Worm (Caenorhabditis elegans) whole organism, L2 larva: ENCODE data around the gene pqn-57.
A peak's percentile ranks its signal among the peaks of the same experiment; 100 is the strongest.

Experiments used
- C34F6.9 ChIP-seq: fragments of 150-350 bp; optimal IDR thresholded peaks from 2 replicates; lab custom pipeline; 2014; ENCODE audit warnings: missing biosample characterization, missing genetic modification characterization
- F13H6.1 ChIP-seq: sonication (generic microtip); optimal IDR thresholded peaks from 2 replicates; lab custom pipeline; 2016; ENCODE audit warnings: missing genetic modification characterization, missing compliant biosample characterization
- Y55F3AM.14 ChIP-seq: fragments of 200-800 bp; sonication (Bioruptor generic); optimal IDR thresholded peaks from 2 replicates; lab custom pipeline; 2018; ENCODE audit warnings: mild to moderate bottlenecking, missing genetic modification characterization, missing compliant biosample characterization
- alr-1 ChIP-seq: fragments of 150-350 bp; optimal IDR thresholded peaks from 2 replicates; lab custom pipeline; 2014; ENCODE audit warnings: missing biosample characterization, missing genetic modification characterization
- aly-2 ChIP-seq: fragments of 150-350 bp; optimal IDR thresholded peaks from 2 replicates; lab custom pipeline; 2014; ENCODE audit warnings: missing biosample characterization, missing genetic modification characterization
- blmp-1 ChIP-seq: sonication (generic microtip); optimal IDR thresholded peaks from 2 replicates; lab custom pipeline; 2017; ENCODE audit warnings: missing genetic modification characterization, mild to moderate bottlenecking, missing compliant biosample characterization, antibody characterized with exemption, moderate library complexity; ENCODE audit not compliant: insufficient read depth
- ceh-16 ChIP-seq: fragments of 150-350 bp; optimal IDR thresholded peaks from 2 replicates; lab custom pipeline; 2014; ENCODE audit warnings: missing biosample characterization, missing genetic modification characterization
- elt-1 ChIP-seq: fragments of 150-350 bp; optimal IDR thresholded peaks from 2 replicates; lab custom pipeline; 2014; ENCODE audit warnings: missing biosample characterization, missing genetic modification characterization
- elt-3 ChIP-seq: sonication (generic microtip); optimal IDR thresholded peaks from 2 replicates; lab custom pipeline; 2017; ENCODE audit warnings: missing biosample characterization, missing genetic modification characterization
- fos-1 ChIP-seq: fragments of 150-350 bp; optimal IDR thresholded peaks from 2 replicates; lab custom pipeline; 2014; ENCODE audit warnings: missing biosample characterization, missing genetic modification characterization
- gmeb-1 ChIP-seq: fragments of 150-350 bp; optimal IDR thresholded peaks from 2 replicates; lab custom pipeline; 2014; ENCODE audit warnings: missing biosample characterization, missing genetic modification characterization
- lin-11 ChIP-seq: fragments of 150-350 bp; sonication (generic microtip); optimal IDR thresholded peaks from 2 replicates; lab custom pipeline; 2014; ENCODE audit warnings: missing biosample characterization, missing genetic modification characterization, inconsistent platforms, mixed read lengths
- lin-13 ChIP-seq: fragments of 150-350 bp; optimal IDR thresholded peaks from 2 replicates; lab custom pipeline; 2014; ENCODE audit warnings: missing biosample characterization, missing genetic modification reagents, missing genetic modification characterization
- lin-39 ChIP-seq: fragments of 150-350 bp; optimal IDR thresholded peaks from 2 replicates; lab custom pipeline; 2014; ENCODE audit warnings: missing biosample characterization, missing genetic modification reagents, missing genetic modification characterization
- mab-5 ChIP-seq: fragments of 150-350 bp; optimal IDR thresholded peaks from 2 replicates; lab custom pipeline; 2014; ENCODE audit warnings: missing biosample characterization, missing genetic modification characterization
- mdl-1 ChIP-seq, 2 experiments: fragments of 150-350 bp in 1 of 2; sonication (generic microtip) in 1 of 2; optimal IDR thresholded peaks; 2 replicates each; lab custom pipeline; 2017; ENCODE audit warnings: missing biosample characterization in 2 of 2, missing genetic modification characterization in 2 of 2
- nhr-10 ChIP-seq: sonication (generic microtip); optimal IDR thresholded peaks from 2 replicates; lab custom pipeline; 2017; ENCODE audit warnings: missing biosample characterization, missing genetic modification characterization
- nhr-11 ChIP-seq: fragments of 150-350 bp; optimal IDR thresholded peaks from 2 replicates; lab custom pipeline; 2014; ENCODE audit warnings: missing biosample characterization, missing genetic modification characterization
- nhr-12 ChIP-seq: fragments of 150-350 bp; optimal IDR thresholded peaks from 2 replicates; lab custom pipeline; 2014; ENCODE audit warnings: missing biosample characterization, missing genetic modification characterization
- nhr-129 ChIP-seq: fragments of 150-350 bp; optimal IDR thresholded peaks from 2 replicates; lab custom pipeline; 2014; ENCODE audit warnings: missing biosample characterization, missing genetic modification characterization
- nhr-21 ChIP-seq: fragments of 150-350 bp; optimal IDR thresholded peaks from 2 replicates; lab custom pipeline; 2014; ENCODE audit warnings: missing biosample characterization, missing genetic modification characterization
- nhr-237 ChIP-seq: fragments of 150-350 bp; optimal IDR thresholded peaks from 2 replicates; lab custom pipeline; 2014; ENCODE audit warnings: missing biosample characterization, missing genetic modification characterization
- nhr-25 ChIP-seq: fragments of 150-350 bp; sonication (generic microtip); optimal IDR thresholded peaks from 3 replicates; lab custom pipeline; 2014; ENCODE audit warnings: missing biosample characterization, missing genetic modification characterization
- nhr-6 ChIP-seq: fragments of 150-350 bp; optimal IDR thresholded peaks from 2 replicates; lab custom pipeline; 2014; ENCODE audit warnings: missing biosample characterization, missing genetic modification characterization
- nhr-77 ChIP-seq: fragments of 150-350 bp; optimal IDR thresholded peaks from 2 replicates; lab custom pipeline; 2014; ENCODE audit warnings: missing biosample characterization, missing genetic modification characterization
- peb-1 ChIP-seq: fragments of 150-350 bp; optimal IDR thresholded peaks from 2 replicates; lab custom pipeline; 2014; ENCODE audit warnings: missing biosample characterization, missing genetic modification characterization
- sma-9 ChIP-seq, 2 experiments: fragments of 150-350 bp in 1 of 2; sonication (generic microtip) in 1 of 2; optimal IDR thresholded peaks; 2 replicates each; lab custom pipeline; 2014 to 2016; ENCODE audit warnings: missing genetic modification characterization in 2 of 2, mild to moderate bottlenecking in 1 of 2, missing biosample characterization in 1 of 2, missing compliant biosample characterization in 1 of 2, missing genetic modification reagents in 1 of 2, moderate library complexity in 1 of 2
- unc-39 ChIP-seq: fragments of 150-350 bp; optimal IDR thresholded peaks from 2 replicates; lab custom pipeline; 2014; ENCODE audit warnings: missing biosample characterization, missing genetic modification characterization
- unc-55 ChIP-seq: fragments of 150-350 bp; sonication (generic microtip); optimal IDR thresholded peaks from 3 replicates; lab custom pipeline; 2014; ENCODE audit warnings: missing biosample characterization, missing genetic modification reagents, missing genetic modification characterization
- unc-62 ChIP-seq: fragments of 150-350 bp; optimal IDR thresholded peaks from 2 replicates; lab custom pipeline; 2014; ENCODE audit warnings: missing biosample characterization, missing genetic modification reagents, missing genetic modification characterization
- zag-1 ChIP-seq: fragments of 150-350 bp; optimal IDR thresholded peaks from 2 replicates; lab custom pipeline; 2014; ENCODE audit warnings: missing biosample characterization, missing genetic modification characterization
- ztf-1 ChIP-seq: fragments of 200-800 bp; sonication (Bioruptor generic); conservative IDR thresholded peaks from 2 replicates; pipeline ENCODE4 v1.3.6; 2022; ENCODE audit warnings: missing genetic modification characterization, missing compliant biosample characterization
- ztf-11 ChIP-seq: sonication (generic microtip); optimal IDR thresholded peaks from 2 replicates; lab custom pipeline; 2017; ENCODE audit warnings: missing biosample characterization, missing genetic modification characterization
- ztf-4 ChIP-seq: fragments of 150-350 bp; optimal IDR thresholded peaks from 2 replicates; lab custom pipeline; 2014; ENCODE audit warnings: missing biosample characterization, missing genetic modification characterization

The pqn-57 gene

ce11 chrX:8285169-8285796 lies 35.5 kb downstream of the pqn-57 start, which contains the start of the genes fis-2 and F13B9.2:
TSS of gene fis-2 (minus strand) at chrX:8285219.
TSS of gene F13B9.2 (plus strand) at chrX:8285683.
- TF ChIP-seq nhr-12 (no peak), gmeb-1 (tag; lab: Kevin White, UChicago) (no peak), fos-1 (no peak), F13H6.1 (tag; lab: Kevin White, UChicago) (no peak), lin-39 (tag; lab: Kevin White, UChicago) (no peak), ztf-4 (tag; lab: Kevin White, UChicago) (no peak), nhr-21 (tag; lab: Kevin White, UChicago) (no peak), nhr-237 (tag; lab: Kevin White, UChicago) (no peak), ztf-11 (tag; lab: Kevin White, UChicago) (no peak), mdl-1 (tag; optimal IDR thresholded peaks at IDR 0.05; lab: Kevin White, UChicago) (no peak), elt-3 (tag; lab: Kevin White, UChicago) (no peak), nhr-11 (no peak), zag-1 (tag; lab: Kevin White, UChicago) (no peak), nhr-25 (tag; lab: Kevin White, UChicago) (no peak), nhr-129 (tag; lab: Kevin White, UChicago) (no peak), unc-62 (GFP tag; lab: Kevin White, UChicago) (no peak), nhr-6 (tag; lab: Kevin White, UChicago) (no peak)

ce11 chrX:8284003-8284402 lies 36.8 kb downstream of the pqn-57 start:
- TF ChIP-seq elt-1 (tag; lab: Kevin White, UChicago) = no peak
- TF ChIP-seq alr-1 (tag; lab: Kevin White, UChicago) = no peak
- TF ChIP-seq Y55F3AM.14 (GFP tag; lab: Kevin White, UChicago) = no peak
- no peak for TF ChIP-seq fos-1
- no peak for TF ChIP-seq ceh-16 (tag; lab: Kevin White, UChicago)
- TF ChIP-seq unc-55 (GFP tag; lab: Kevin White, UChicago) = no peak
- no peak for TF ChIP-seq lin-13
- TF ChIP-seq nhr-21 (tag; lab: Kevin White, UChicago) = no peak
- no peak for TF ChIP-seq nhr-77
- no peak for TF ChIP-seq mab-5 (tag; lab: Kevin White, UChicago)
- no peak for TF ChIP-seq lin-11 (tag; lab: Kevin White, UChicago)
- no peak for TF ChIP-seq C34F6.9 (tag; lab: Kevin White, UChicago)
- no peak for TF ChIP-seq unc-39
- no peak for TF ChIP-seq nhr-25 (tag; lab: Kevin White, UChicago)
- no peak for TF ChIP-seq elt-3 (tag; lab: Kevin White, UChicago)
- TF ChIP-seq ztf-11 (tag; lab: Kevin White, UChicago) = no peak

- TF ChIP-seq peb-1 (tag; lab: Kevin White, UChicago) = no peak
- no peak for TF ChIP-seq unc-62 (GFP tag; lab: Kevin White, UChicago)
- TF ChIP-seq aly-2 (tag; lab: Kevin White, UChicago) = no peak
- TF ChIP-seq mdl-1 (tag; optimal IDR thresholded peaks at IDR 0.05; lab: Kevin White, UChicago) = no peak
- TF ChIP-seq ztf-4 (tag; lab: Kevin White, UChicago) = no peak
- no peak for TF ChIP-seq nhr-10 (tag; lab: Kevin White, UChicago)
- no peak for TF ChIP-seq sma-9 (GFP tag; optimal IDR thresholded peaks at IDR 0.05; lab: Kevin White, UChicago)
- TF ChIP-seq sma-9 (tag; optimal IDR thresholded peaks at IDR 0.05; lab: Kevin White, UChicago) = no peak
- no peak for TF ChIP-seq blmp-1 (tag; lab: Kevin White, UChicago)
- TF ChIP-seq C34F6.9 (tag; lab: Kevin White, UChicago) = no peak
- no peak for TF ChIP-seq ztf-11 (tag; lab: Kevin White, UChicago)
- TF ChIP-seq Y55F3AM.14 (GFP tag; lab: Kevin White, UChicago) = no peak
- TF ChIP-seq elt-3 (tag; lab: Kevin White, UChicago) = no peak
- no peak for TF ChIP-seq nhr-12
- TF ChIP-seq mab-5 (tag; lab: Kevin White, UChicago) = no peak
- TF ChIP-seq, all 48 proteins: peak for 0
Observed at ce11 chrX:8276984-8277383, 43.8 kb downstream of the pqn-57 start.

ce11 chrX:8276333-8276732 lies 44.5 kb downstream of the pqn-57 start:
- no peak for TF ChIP-seq ztf-1 (GFP tag; lab: Robert Waterston, UW)
- TF ChIP-seq C34F6.9 (tag; lab: Kevin White, UChicago) = peak; percentile 34
- peak; percentile 2 for TF ChIP-seq nhr-129 (tag; lab: Kevin White, UChicago)
- no peak for TF ChIP-seq nhr-237 (tag; lab: Kevin White, UChicago)
- TF ChIP-seq blmp-1 (tag; lab: Kevin White, UChicago) = peak; percentile 28
- peak; percentile 6 for TF ChIP-seq F13H6.1 (tag; lab: Kevin White, UChicago)
- peak; percentile 18 for TF ChIP-seq unc-55 (GFP tag; lab: Kevin White, UChicago)
